Fruit fly (Drosophila melanogaster) whole organism, wandering third instar larva: ENCODE measurements around the gene CG32320.
A peak's percentile ranks its signal among the peaks of the same experiment; 100 is the strongest.

Source experiments
- HLH106 ChIP-seq: fragments of 200-800 bp; optimal IDR thresholded peaks from 3 replicates; lab custom pipeline; 2019; ENCODE audit warnings: missing biosample characterization, mild to moderate bottlenecking, missing genetic modification characterization, moderate library complexity
- foxo ChIP-seq, 2 experiments: fragments of 200-800 bp; sonication (Bioruptor generic); optimal IDR thresholded peaks; 2 replicates in 1 of 2; 3 replicates in 1 of 2; lab custom pipeline; 2016 to 2017; ENCODE audit warnings: missing biosample characterization in 2 of 2, missing genetic modification characterization in 2 of 2
- psq ChIP-seq: fragments of 200-800 bp; sonication (Bioruptor generic); optimal IDR thresholded peaks from 3 replicates; lab custom pipeline; 2017; ENCODE audit warnings: missing biosample characterization, mild to moderate bottlenecking, missing genetic modification characterization, moderate library complexity

DNA sequence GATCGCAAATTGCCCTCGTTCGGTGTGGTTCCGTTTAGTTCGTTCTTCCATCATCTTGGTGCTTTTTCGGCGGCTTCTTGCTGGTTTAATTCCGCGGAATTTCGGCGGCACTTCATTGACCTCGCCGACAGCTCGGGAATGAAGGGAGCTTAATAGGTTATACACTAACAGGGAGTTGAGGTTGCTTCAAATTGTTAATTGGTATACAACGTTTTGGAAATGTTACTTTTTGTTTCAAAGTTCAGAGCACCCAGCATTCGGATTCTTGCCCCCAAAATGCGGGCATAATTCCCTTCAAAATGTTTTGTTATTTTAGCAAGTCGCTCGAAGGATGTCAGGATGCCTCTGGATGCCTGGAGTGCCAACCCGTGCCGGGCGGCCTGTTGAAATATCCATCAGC is 19.5 kb downstream of the CG32320 start:
- peak in 1 of 2 experiments; percentile 43 for TF ChIP-seq foxo (GFP tag; optimal IDR thresholded peaks at IDR 0.05; lab: Kevin White, UChicago)
- TF ChIP-seq HLH106 (tag; lab: Kevin White, UChicago): no peak
- no peak for TF ChIP-seq psq (GFP tag; lab: Kevin White, UChicago)
